Fruit fly (Drosophila melanogaster) whole organism, embryonic: ENCODE measurements around the gene Acp65Aa.
A peak's percentile ranks its signal among the peaks of the same experiment; 100 is the strongest.

Experiments
- Abd-B ChIP-seq: fragments of 200-800 bp; sonication (Bioruptor generic); optimal IDR thresholded peaks from 2 replicates; lab custom pipeline; 2018; ENCODE audit warnings: missing biosample characterization, mild to moderate bottlenecking, missing genetic modification characterization, moderate library complexity
- Antp ChIP-seq: fragments of 200-800 bp; sonication (Bioruptor generic); optimal IDR thresholded peaks from 3 replicates; lab custom pipeline; 2016; ENCODE audit warnings: missing biosample characterization, missing genetic modification characterization
- CG10543 ChIP-seq: fragments of 200-800 bp; sonication (Bioruptor generic); optimal IDR thresholded peaks from 3 replicates; lab custom pipeline; 2017; ENCODE audit warnings: missing biosample characterization, mild to moderate bottlenecking, missing genetic modification characterization, moderate library complexity
- CG11456 ChIP-seq: fragments of 200-800 bp; sonication (Bioruptor generic); IDR thresholded peaks from 3 replicates; pipeline ENCODE4 v1.3.6; 2022; ENCODE audit warnings: missing biosample characterization, missing genetic modification characterization
- CG11560 ChIP-seq: fragments of 200-800 bp; sonication (Bioruptor generic); IDR thresholded peaks from 3 replicates; pipeline ENCODE4 v1.3.6; 2022; ENCODE audit warnings: missing biosample characterization, missing genetic modification characterization
- CG12744 ChIP-seq: fragments of 200-800 bp; sonication (Bioruptor generic); optimal IDR thresholded peaks from 2 replicates; lab custom pipeline; 2016; ENCODE audit warnings: missing biosample characterization, missing genetic modification characterization
- CG13296 ChIP-seq: fragments of 200-800 bp; sonication (Bioruptor generic); optimal IDR thresholded peaks from 3 replicates; lab custom pipeline; 2018; ENCODE audit warnings: missing biosample characterization, mild to moderate bottlenecking, missing genetic modification characterization
- CG14050 ChIP-seq: fragments of 200-800 bp; sonication (Bioruptor generic); IDR thresholded peaks from 3 replicates; pipeline ENCODE4 v1.3.6; 2022; ENCODE audit warnings: missing biosample characterization, missing genetic modification characterization
- CG15073 ChIP-seq: fragments of 200-800 bp; sonication (Bioruptor generic); optimal IDR thresholded peaks from 2 replicates; lab custom pipeline; 2016; ENCODE audit warnings: missing biosample characterization, missing genetic modification characterization
- CG15514 ChIP-seq: fragments of 200-800 bp; sonication (Bioruptor generic); optimal IDR thresholded peaks from 3 replicates; lab custom pipeline; 2017; ENCODE audit warnings: missing biosample characterization, missing genetic modification characterization, mild to moderate bottlenecking, moderate library complexity, missing genetic modification reagents
- CG16779 ChIP-seq: fragments of 200-800 bp; sonication (Bioruptor generic); IDR thresholded peaks from 2 replicates; pipeline ENCODE4 v1.3.6; 2022; ENCODE audit warnings: missing biosample characterization, missing genetic modification characterization
- CG16863 ChIP-seq: fragments of 200-800 bp; sonication (Bioruptor generic); optimal IDR thresholded peaks from 3 replicates; lab custom pipeline; 2016; ENCODE audit warnings: missing biosample characterization, missing genetic modification characterization
- CG30403 ChIP-seq: fragments of 200-800 bp; sonication (Bioruptor generic); optimal IDR thresholded peaks from 3 replicates; lab custom pipeline; 2016; ENCODE audit warnings: missing biosample characterization, missing genetic modification characterization
- CG4360 ChIP-seq: fragments of 200-800 bp; sonication (Bioruptor generic); IDR thresholded peaks from 2 replicates; pipeline ENCODE4 v1.3.6; 2022; ENCODE audit warnings: missing biosample characterization, missing genetic modification characterization
- CG5953 ChIP-seq: fragments of 200-800 bp; sonication (Bioruptor generic); IDR thresholded peaks from 2 replicates; pipeline ENCODE4 v1.3.6; 2022; ENCODE audit warnings: missing biosample characterization, missing genetic modification characterization
- CG6765 ChIP-seq: fragments of 200-800 bp; sonication (Bioruptor generic); optimal IDR thresholded peaks from 3 replicates; lab custom pipeline; 2017; ENCODE audit warnings: missing biosample characterization, mild to moderate bottlenecking, missing genetic modification characterization
- CG6813 ChIP-seq: fragments of 200-800 bp; sonication (Bioruptor generic); optimal IDR thresholded peaks from 2 replicates; lab custom pipeline; 2017; ENCODE audit warnings: missing biosample characterization, missing genetic modification characterization, mild to moderate bottlenecking, moderate library complexity, missing genetic modification reagents
- CG7745 ChIP-seq: fragments of 200-800 bp; sonication (Bioruptor generic); optimal IDR thresholded peaks from 2 replicates; lab custom pipeline; 2018; ENCODE audit warnings: missing biosample characterization, mild to moderate bottlenecking, missing genetic modification characterization, moderate library complexity
- CG8924 ChIP-seq: fragments of 200-800 bp; optimal IDR thresholded peaks from 3 replicates; lab custom pipeline; 2019; ENCODE audit warnings: missing biosample characterization, mild to moderate bottlenecking, missing genetic modification characterization, moderate library complexity
- CG9609 ChIP-seq: fragments of 200-800 bp; sonication (Bioruptor generic); optimal IDR thresholded peaks from 3 replicates; lab custom pipeline; 2016; ENCODE audit warnings: missing biosample characterization, missing genetic modification characterization
- CG9932 ChIP-seq: fragments of 200-800 bp; sonication (Bioruptor generic); IDR thresholded peaks from 2 replicates; pipeline ENCODE4 v1.3.6; 2022; ENCODE audit warnings: missing biosample characterization, missing genetic modification characterization
- D ChIP-seq, 2 experiments: fragments of 200-800 bp in 1 of 2; fragments of >200 bp in 1 of 2; sonication (Bioruptor generic) in 1 of 2; optimal IDR thresholded peaks; 2 replicates in 1 of 2; 3 replicates in 1 of 2; lab custom pipeline; 2017; ENCODE audit warnings: mild to moderate bottlenecking in 1 of 2, missing biosample characterization in 1 of 2, missing genetic modification characterization in 1 of 2, missing genetic modification reagents in 1 of 2
- Dp ChIP-seq: fragments of 200-800 bp; sonication (Bioruptor generic); optimal IDR thresholded peaks from 2 replicates; lab custom pipeline; 2018; ENCODE audit warnings: missing biosample characterization, mild to moderate bottlenecking, missing genetic modification characterization, moderate library complexity
- Eip74EF ChIP-seq, 2 experiments: fragments of 200-800 bp in 1 of 2; fragments of >200 bp in 1 of 2; sonication (Bioruptor generic) in 1 of 2; optimal IDR thresholded peaks; 2 replicates each; lab custom pipeline; 2017 to 2019; ENCODE audit warnings: missing biosample characterization in 2 of 2, missing genetic modification characterization in 2 of 2, mild to moderate bottlenecking in 1 of 2, moderate library complexity in 1 of 2
- Gug ChIP-seq: fragments of 200-800 bp; sonication (Bioruptor generic); IDR thresholded peaks from 4 replicates; pipeline ENCODE4 v1.3.6; 2022; ENCODE audit warnings: missing biosample characterization, missing genetic modification characterization
- Hr3 ChIP-seq: fragments of 200-800 bp; sonication (Bioruptor generic); optimal IDR thresholded peaks from 3 replicates; lab custom pipeline; 2016; ENCODE audit warnings: missing biosample characterization, missing genetic modification characterization
- Lhr ChIP-seq: fragments of 200-800 bp; sonication (Bioruptor generic); optimal IDR thresholded peaks from 3 replicates; lab custom pipeline; 2017; ENCODE audit warnings: mild to moderate bottlenecking, missing biosample characterization, missing genetic modification reagents, missing genetic modification characterization
- Lim3 ChIP-seq: fragments of 200-800 bp; sonication (Bioruptor generic); IDR thresholded peaks from 2 replicates; pipeline ENCODE4 v1.3.6; 2022; ENCODE audit warnings: missing biosample characterization, missing genetic modification characterization
- Oaz ChIP-seq: fragments of 200-800 bp; sonication (Bioruptor generic); IDR thresholded peaks from 2 replicates; pipeline ENCODE4 v1.3.6; 2022; ENCODE audit warnings: missing biosample characterization, missing genetic modification characterization
- Rx ChIP-seq: fragments of 200-800 bp; sonication (Bioruptor generic); IDR thresholded peaks from 2 replicates; pipeline ENCODE4 v1.3.6; 2022; ENCODE audit warnings: missing biosample characterization, missing genetic modification characterization
- Taf1 ChIP-seq: fragments of 200-800 bp; sonication (Bioruptor generic); IDR thresholded peaks from 2 replicates; pipeline ENCODE4 v1.3.6; 2022; ENCODE audit warnings: missing biosample characterization, missing genetic modification characterization
- ato ChIP-seq: fragments of 200-800 bp; sonication (Bioruptor generic); IDR thresholded peaks from 2 replicates; pipeline ENCODE4 v1.3.6; 2022; ENCODE audit warnings: missing biosample characterization, missing genetic modification characterization; ENCODE audit not compliant: partially characterized antibody
- bab2 ChIP-seq: fragments of 200-800 bp; sonication (Bioruptor generic); optimal IDR thresholded peaks from 2 replicates; lab custom pipeline; 2016; ENCODE audit warnings: missing biosample characterization, missing genetic modification characterization
- bsh ChIP-seq, 2 experiments: fragments of 200-800 bp; sonication (Bioruptor generic); optimal IDR thresholded peaks; 2 replicates each; lab custom pipeline; 2017 to 2018; ENCODE audit warnings: mild to moderate bottlenecking in 2 of 2, missing biosample characterization in 2 of 2, missing genetic modification characterization in 2 of 2, moderate library complexity in 1 of 2
- cas ChIP-seq: fragments of 200-800 bp; sonication (Bioruptor generic); IDR thresholded peaks from 2 replicates; pipeline ENCODE4 v1.3.6; 2022; ENCODE audit warnings: missing biosample characterization, missing genetic modification characterization
- corto ChIP-seq: fragments of 200-800 bp; sonication (Bioruptor generic); optimal IDR thresholded peaks from 2 replicates; lab custom pipeline; 2016; ENCODE audit warnings: missing biosample characterization, mild to moderate bottlenecking, missing genetic modification characterization, moderate library complexity
- crol ChIP-seq: fragments of 200-800 bp; sonication (Bioruptor generic); IDR thresholded peaks from 2 replicates; pipeline ENCODE4 v1.3.6; 2022; ENCODE audit warnings: missing biosample characterization, missing genetic modification characterization
- lola ChIP-seq, 3 experiments: fragments of >200 bp in 2 of 3; fragments of 200-800 bp in 1 of 3; sonication (Bioruptor generic) in 1 of 3; optimal IDR thresholded peaks; 2 replicates each; lab custom pipeline; 2017 to 2019; ENCODE audit warnings: missing biosample characterization in 3 of 3, missing genetic modification characterization in 3 of 3, mild to moderate bottlenecking in 1 of 3, moderate library complexity in 1 of 3
- oc ChIP-seq: fragments of 200-800 bp; sonication (Bioruptor generic); optimal IDR thresholded peaks from 2 replicates; lab custom pipeline; 2018; ENCODE audit warnings: missing biosample characterization, mild to moderate bottlenecking, missing genetic modification characterization, moderate library complexity
- pan ChIP-seq, 4 experiments: fragments of >200 bp in 3 of 4; fragments of 200-800 bp in 1 of 4; sonication (Bioruptor generic) in 1 of 4; optimal IDR thresholded peaks in 3 of 4; IDR thresholded peaks in 1 of 4; 2 replicates each; pipeline versions ENCODE4 v1.3.6 to Lab custom; 2017 to 2022; ENCODE audit warnings: missing biosample characterization in 2 of 4, missing genetic modification characterization in 2 of 4, mixed read lengths in 1 of 4
- sens-2 ChIP-seq: fragments of 200-800 bp; sonication (Bioruptor generic); IDR thresholded peaks from 2 replicates; pipeline ENCODE4 v1.3.6; 2022; ENCODE audit warnings: missing biosample characterization, missing genetic modification characterization
- trem ChIP-seq: fragments of 200-800 bp; optimal IDR thresholded peaks from 3 replicates; lab custom pipeline; 2019; ENCODE audit warnings: missing biosample characterization, mild to moderate bottlenecking, missing genetic modification characterization, moderate library complexity
- ttk ChIP-seq: fragments of 200-800 bp; sonication (Bioruptor generic); IDR thresholded peaks from 2 replicates; pipeline ENCODE4 v2.1.2; 2022; ENCODE audit warnings: missing biosample characterization, missing genetic modification characterization
- tup ChIP-seq: fragments of 200-800 bp; sonication (Bioruptor generic); optimal IDR thresholded peaks from 2 replicates; lab custom pipeline; 2016; ENCODE audit warnings: missing biosample characterization, mild to moderate bottlenecking, missing genetic modification characterization, moderate library complexity
- vvl ChIP-seq: fragments of 200-800 bp; sonication (Bioruptor generic); IDR thresholded peaks from 2 replicates; pipeline ENCODE4 v1.3.6; 2022; ENCODE audit warnings: missing biosample characterization, missing genetic modification characterization
- zfh2 ChIP-seq: fragments of 200-800 bp; sonication (Bioruptor generic); optimal IDR thresholded peaks from 2 replicates; lab custom pipeline; 2016; ENCODE audit warnings: missing biosample characterization, missing genetic modification characterization

Gene Acp65Aa

DNA sequence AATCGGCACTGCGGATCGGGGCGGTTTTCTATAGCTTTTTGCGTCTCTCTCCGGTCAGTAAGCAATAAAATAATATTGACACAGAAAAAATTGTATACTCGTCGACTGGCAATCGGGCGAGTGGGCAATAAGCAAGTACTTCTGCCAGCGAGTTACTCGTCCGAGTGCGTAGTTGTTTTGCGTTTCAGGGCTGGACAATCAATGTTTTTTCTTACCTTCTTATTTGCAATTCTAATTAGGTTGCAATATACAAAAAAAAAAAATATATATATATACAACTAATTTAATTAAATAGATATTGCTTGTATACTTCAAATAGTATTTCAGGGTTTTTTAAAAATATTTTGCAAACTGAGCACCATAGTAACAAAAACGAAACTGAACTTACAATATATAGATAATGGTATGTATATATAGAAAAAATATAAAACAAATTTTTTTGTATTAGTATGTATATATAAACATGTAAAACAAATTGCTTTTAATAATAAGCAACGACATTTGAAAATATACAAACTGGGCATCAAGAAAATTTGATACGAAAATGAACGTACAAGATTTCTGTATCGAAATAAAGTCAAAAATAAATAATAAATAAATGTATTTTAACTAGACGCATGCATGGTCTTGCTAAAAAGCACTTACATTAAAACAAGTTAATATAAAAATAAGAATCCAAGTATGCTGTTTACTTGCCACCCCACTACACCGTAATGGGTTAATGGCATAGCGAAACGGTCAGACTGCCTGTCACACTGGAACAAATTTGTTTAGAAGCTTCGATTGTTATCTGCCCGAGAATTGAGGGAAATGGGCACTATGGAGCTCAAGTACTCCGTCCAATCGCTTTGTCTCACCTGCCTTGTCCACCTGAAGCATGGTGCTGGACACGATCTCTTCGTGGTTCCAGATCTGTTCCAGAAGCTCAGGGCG, 36.7 kb upstream of the Acp65Aa start, which contains the start of the genes D19A and CG7386 (continued):
- TF ChIP-seq oc (tag; lab: Kevin White, UChicago) (no peak), CG16863 (GFP tag; lab: Kevin White, UChicago) (peak; percentile 32), CG4360 (GFP tag; lab: Robert Waterston, UW) (no peak), CG5953 (GFP tag; lab: Robert Waterston, UW) (0 out of 2 replicates have a peak, but pooled peaks have one; percentile 25), Antp (GFP tag; lab: Kevin White, UChicago) (peak; percentile 68), CG11560 (no peak), crol (GFP tag; lab: Robert Waterston, UW) (no peak), CG15073 (no peak), CG14050 (peak; percentile 47), CG6765 (GFP tag; lab: Kevin White, UChicago) (peak; percentile 3), tup (GFP tag; lab: Kevin White, UChicago) (peak; percentile 5), cas (GFP tag; lab: Robert Waterston, UW) (peak; percentile 46; the same call in 1 of the 2 replicates), CG7745 (tag; lab: Kevin White, UChicago) (no peak), zfh2 (GFP tag; lab: Kevin White, UChicago) (peak; percentile 59), Taf1 (GFP tag; lab: Robert Waterston, UW) (peak; percentile 57), CG30403 (GFP tag; lab: Kevin White, UChicago) (peak; percentile 55), Oaz (GFP tag; lab: Robert Waterston, UW) (peak; percentile 48; the same call in 1 of the 2 replicates), CG12744 (GFP tag; lab: Kevin White, UChicago) (no peak), ttk (peak; percentile 37; the same call in 1 of the 2 replicates), ato (GFP tag; lab: Robert Waterston, UW) (no peak), bab2 (GFP tag; lab: Kevin White, UChicago) (peak; percentile 43), CG9609 (GFP tag; lab: Kevin White, UChicago) (peak; percentile 45), CG6813 (GFP tag; lab: Kevin White, UChicago) (no peak), CG8924 (tag; lab: Kevin White, UChicago) (peak; percentile 69), lola (GFP tag; optimal IDR thresholded peaks at IDR 0.05; lab: Kevin White, UChicago) (peak in 1 of 3 experiments; percentile 15), vvl (GFP tag; lab: Robert Waterston, UW) (peak; percentile 97), Lhr (GFP tag; lab: Kevin White, UChicago) (no peak), CG13296 (GFP tag; lab: Kevin White, UChicago) (peak; percentile 57), corto (GFP tag; lab: Kevin White, UChicago) (no peak), CG9932 (GFP tag; lab: Robert Waterston, UW) (peak; percentile 74), Dp (GFP tag; lab: Kevin White, UChicago) (no peak), CG10543 (peak; percentile 48), Eip74EF (GFP tag; optimal IDR thresholded peaks at IDR 0.05; lab: Kevin White, UChicago) (no peak), CG16779 (GFP tag; lab: Robert Waterston, UW) (0 out of 2 replicates have a peak, but pooled peaks have one; percentile 20), Gug (GFP tag; lab: Robert Waterston, UW) (peak; percentile 75; the same call in 3 of the 4 replicates), Rx (GFP tag; lab: Robert Waterston, UW) (peak; percentile 44; the same call in 1 of the 2 replicates), Lim3 (GFP tag; lab: Robert Waterston, UW) (no peak), CG11456 (GFP tag; lab: Robert Waterston, UW) (peak; percentile 78), pan (optimal IDR thresholded peaks at IDR 0.05; lab: Kevin White, UChicago) (no peak), pan (GFP tag; optimal IDR thresholded peaks at IDR 0.05 in 1 of 2, IDR thresholded peaks at IDR 0.05 in 1 of 2) (peak in 1 of 2 experiments; percentile 78), Hr3 (GFP tag; lab: Kevin White, UChicago) (peak; percentile 34), CG15514 (GFP tag; lab: Kevin White, UChicago) (peak; percentile 76), bsh (GFP tag; optimal IDR thresholded peaks at IDR 0.05; lab: Kevin White, UChicago) (peak in 1 of 2 experiments; percentile 55), trem (tag; lab: Kevin White, UChicago) (peak; percentile 36), Abd-B (GFP tag; lab: Kevin White, UChicago) (no peak), sens-2 (GFP tag; lab: Robert Waterston, UW) (0 out of 2 replicates have a peak, but pooled peaks have one; percentile 17), D (optimal IDR thresholded peaks at IDR 0.05; lab: Kevin White, UChicago) (no peak), D (GFP tag; optimal IDR thresholded peaks at IDR 0.05; lab: Kevin White, UChicago) (peak; percentile 14)
